Fruit fly (Drosophila melanogaster) whole organism, wandering third instar larva: Measurements from ENCODE around the gene VhaPPA1-1.
A peak's percentile ranks its signal among the peaks of the same experiment; 100 is the strongest.

ENCODE experiments used
- Abd-B ChIP-seq: fragments of >200 bp; optimal IDR thresholded peaks from 2 replicates; lab custom pipeline; 2017; ENCODE audit warnings: missing biosample characterization, missing genetic modification characterization
- CG32264 ChIP-seq: fragments of 200-800 bp; sonication (Bioruptor generic); optimal IDR thresholded peaks from 2 replicates; lab custom pipeline; 2016; ENCODE audit warnings: missing biosample characterization, missing genetic modification characterization
- CG9705 ChIP-seq: fragments of 200-800 bp; sonication (Bioruptor generic); optimal IDR thresholded peaks from 2 replicates; lab custom pipeline; 2018; ENCODE audit warnings: missing biosample characterization, mild to moderate bottlenecking, missing genetic modification characterization
- CrebA ChIP-seq: fragments of 200-800 bp; sonication (Bioruptor generic); optimal IDR thresholded peaks from 2 replicates; lab custom pipeline; 2016; ENCODE audit warnings: missing biosample characterization, mild to moderate bottlenecking, missing genetic modification characterization, borderline replicate concordance
- Dif ChIP-seq: fragments of 200-275, 200-300 bp; sonication (Bioruptor generic); optimal IDR thresholded peaks from 2 replicates; lab custom pipeline; 2018; ENCODE audit warnings: missing biosample characterization, missing genetic modification characterization; ENCODE audit not compliant: partially characterized antibody
- GATAd ChIP-seq: sonication (Bioruptor generic); optimal IDR thresholded peaks from 2 replicates; lab custom pipeline; 2016; ENCODE audit warnings: missing biosample characterization, missing genetic modification characterization
- HLH106 ChIP-seq: fragments of 200-800 bp; optimal IDR thresholded peaks from 3 replicates; lab custom pipeline; 2019; ENCODE audit warnings: missing biosample characterization, mild to moderate bottlenecking, missing genetic modification characterization, moderate library complexity
- Hnf4 ChIP-seq: fragments of 200-800 bp; sonication (Bioruptor generic); optimal IDR thresholded peaks from 2 replicates; lab custom pipeline; 2016; ENCODE audit warnings: missing biosample characterization, mild to moderate bottlenecking, missing genetic modification characterization
- Hr83 ChIP-seq: fragments of 200-300 bp; sonication (Bioruptor generic); optimal IDR thresholded peaks from 2 replicates; lab custom pipeline; 2016; ENCODE audit warnings: missing biosample characterization, mild to moderate bottlenecking, missing genetic modification characterization, moderate library complexity; ENCODE audit not compliant: poor library complexity, severe bottlenecking
- Jra ChIP-seq: sonication (Bioruptor generic); optimal IDR thresholded peaks from 2 replicates; lab custom pipeline; 2016; ENCODE audit warnings: missing biosample characterization, missing genetic modification characterization
- Mio ChIP-seq: sonication (Bioruptor generic); optimal IDR thresholded peaks from 2 replicates; lab custom pipeline; 2016; ENCODE audit warnings: missing biosample characterization, missing genetic modification characterization
- OdsH ChIP-seq: fragments of 200-800 bp; sonication (Bioruptor generic); optimal IDR thresholded peaks from 2 replicates; lab custom pipeline; 2016; ENCODE audit warnings: missing biosample characterization, mild to moderate bottlenecking, missing genetic modification characterization
- Rel ChIP-seq, 2 experiments: fragments of 200-800 bp; sonication (Bioruptor generic) in 1 of 2; optimal IDR thresholded peaks; 2 replicates in 1 of 2; 3 replicates in 1 of 2; lab custom pipeline; 2016 to 2019; ENCODE audit warnings: mild to moderate bottlenecking in 2 of 2, missing biosample characterization in 2 of 2, missing genetic modification characterization in 2 of 2, moderate library complexity in 1 of 2
- Sp1 ChIP-seq: fragments of 200-800 bp; sonication (Bioruptor generic); optimal IDR thresholded peaks from 3 replicates; lab custom pipeline; 2019; ENCODE audit warnings: missing biosample characterization, mild to moderate bottlenecking, missing genetic modification characterization, moderate library complexity
- Vsx2 ChIP-seq: fragments of 200-300, 225-300 bp; sonication (Bioruptor generic); optimal IDR thresholded peaks from 2 replicates; lab custom pipeline; 2018; ENCODE audit warnings: missing biosample characterization, missing genetic modification characterization; ENCODE audit not compliant: partially characterized antibody
- br ChIP-seq: fragments of 200-800 bp; sonication (Bioruptor generic); optimal IDR thresholded peaks from 2 replicates; lab custom pipeline; 2016; ENCODE audit warnings: missing biosample characterization, missing genetic modification characterization
- brk ChIP-seq: fragments of 200-800 bp; sonication (Bioruptor generic); optimal IDR thresholded peaks from 2 replicates; lab custom pipeline; 2016; ENCODE audit warnings: missing biosample characterization, mild to moderate bottlenecking, missing genetic modification characterization
- dl ChIP-seq, 2 experiments: fragments of 175-275, 200-275 bp in 1 of 2; fragments of 200-275 bp in 1 of 2; sonication (Bioruptor generic); optimal IDR thresholded peaks; lab custom pipeline; 2018; ENCODE audit warnings: mild to moderate bottlenecking in 2 of 2, missing biosample characterization in 2 of 2, missing genetic modification characterization in 2 of 2, moderate library complexity in 2 of 2; ENCODE audit not compliant: partially characterized antibody in 2 of 2, insufficient read depth in 1 of 2
- dsf ChIP-seq: sonication (Bioruptor generic); optimal IDR thresholded peaks from 2 replicates; lab custom pipeline; 2016; ENCODE audit warnings: missing biosample characterization, missing genetic modification characterization, borderline replicate concordance
- ey ChIP-seq: fragments of 200-800 bp; sonication (Bioruptor generic); optimal IDR thresholded peaks from 2 replicates; lab custom pipeline; 2016; ENCODE audit warnings: missing biosample characterization, missing genetic modification characterization
- foxo ChIP-seq, 2 experiments: fragments of 200-800 bp; sonication (Bioruptor generic); optimal IDR thresholded peaks; 2 replicates in 1 of 2; 3 replicates in 1 of 2; lab custom pipeline; 2016 to 2017; ENCODE audit warnings: missing biosample characterization in 2 of 2, missing genetic modification characterization in 2 of 2
- fru ChIP-seq: fragments of 200-800 bp; sonication (Bioruptor generic); optimal IDR thresholded peaks from 3 replicates; lab custom pipeline; 2016; ENCODE audit warnings: missing biosample characterization, mild to moderate bottlenecking, missing genetic modification characterization
- h ChIP-seq: fragments of 200-800 bp; sonication (Bioruptor generic); optimal IDR thresholded peaks from 3 replicates; lab custom pipeline; 2016; ENCODE audit warnings: missing biosample characterization, mild to moderate bottlenecking, missing genetic modification characterization
- jim ChIP-seq: fragments of 175-275, 200-325 bp; sonication (Bioruptor generic); optimal IDR thresholded peaks from 2 replicates; lab custom pipeline; 2016; ENCODE audit warnings: missing biosample characterization, mild to moderate bottlenecking, missing genetic modification characterization
- psq ChIP-seq: fragments of 200-800 bp; sonication (Bioruptor generic); optimal IDR thresholded peaks from 3 replicates; lab custom pipeline; 2017; ENCODE audit warnings: missing biosample characterization, mild to moderate bottlenecking, missing genetic modification characterization, moderate library complexity
- rgr ChIP-seq: fragments of 200-800 bp; sonication (Bioruptor generic); optimal IDR thresholded peaks from 3 replicates; lab custom pipeline; 2016; ENCODE audit warnings: missing biosample characterization, mild to moderate bottlenecking, missing genetic modification characterization
- sage ChIP-seq: fragments of 200-800 bp; sonication (Bioruptor generic); optimal IDR thresholded peaks from 2 replicates; lab custom pipeline; 2016; ENCODE audit warnings: missing biosample characterization, mild to moderate bottlenecking, missing genetic modification characterization
- sv ChIP-seq: fragments of 200-800 bp; sonication (Bioruptor generic); optimal IDR thresholded peaks from 3 replicates; lab custom pipeline; 2016; ENCODE audit warnings: missing biosample characterization, missing genetic modification characterization
- tai ChIP-seq: sonication (Bioruptor generic); optimal IDR thresholded peaks from 2 replicates; lab custom pipeline; 2016; ENCODE audit warnings: missing biosample characterization, missing genetic modification characterization
- usp ChIP-seq: fragments of >200 bp; optimal IDR thresholded peaks from 2 replicates; lab custom pipeline; 2017; ENCODE audit warnings: missing biosample characterization, missing genetic modification characterization
- woc ChIP-seq: sonication (Bioruptor generic); optimal IDR thresholded peaks from 2 replicates; lab custom pipeline; 2016; ENCODE audit warnings: missing biosample characterization, mild to moderate bottlenecking, missing genetic modification characterization

The VhaPPA1-1 gene

DNA sequence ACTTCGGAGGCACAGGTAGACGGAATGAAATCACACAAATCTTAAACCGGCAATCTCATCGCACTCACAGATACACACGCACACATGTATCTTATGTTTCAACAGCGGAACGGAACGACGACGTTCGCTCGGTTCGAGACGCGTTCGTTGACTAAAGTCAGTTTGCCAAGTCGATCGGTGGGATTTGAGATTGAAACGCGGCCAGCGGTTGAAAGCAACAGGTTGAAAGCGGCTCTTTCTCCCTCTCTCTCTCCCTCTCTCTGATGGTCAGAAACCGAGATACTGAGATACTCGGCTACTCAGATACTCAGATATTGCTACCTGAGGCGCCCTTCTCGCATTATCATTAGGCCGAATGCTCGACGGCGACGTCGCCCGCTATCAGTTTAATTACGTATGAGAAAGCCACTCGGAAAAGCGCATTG, 50.1 kb downstream of the VhaPPA1-1 start:
- TF ChIP-seq HLH106 (tag; lab: Kevin White, UChicago) (peak; percentile 21), dsf (GFP tag; lab: Kevin White, UChicago) (no peak), Abd-B (no peak), CG32264 (GFP tag; lab: Kevin White, UChicago) (no peak), sage (no peak), sv (GFP tag; lab: Kevin White, UChicago) (no peak), Hnf4 (GFP tag; lab: Kevin White, UChicago) (peak; percentile 56), h (GFP tag; lab: Kevin White, UChicago) (peak; percentile 74), ey (GFP tag; lab: Kevin White, UChicago) (peak; percentile 17), Vsx2 (GFP tag; lab: Kevin White, UChicago) (peak; percentile 87), fru (peak; percentile 68), CrebA (GFP tag; lab: Kevin White, UChicago) (peak; percentile 25), Jra (GFP tag; lab: Kevin White, UChicago) (peak; percentile 35), woc (peak; percentile 9), Dif (GFP tag; lab: Kevin White, UChicago) (peak; percentile 41), usp (no peak), GATAd (GFP tag; lab: Kevin White, UChicago) (no peak), br (GFP tag; lab: Kevin White, UChicago) (peak; percentile 73), rgr (GFP tag; lab: Kevin White, UChicago) (peak; percentile 68), OdsH (GFP tag; lab: Kevin White, UChicago) (peak; percentile 69), Sp1 (GFP tag; lab: Kevin White, UChicago) (peak; percentile 60), Mio (no peak), dl (GFP tag; optimal IDR thresholded peaks at IDR 0.05; lab: Kevin White, UChicago; ENCODE audit: insufficient read depth in 1 of 2, partially characterized antibody in 2 of 2) (peak; percentile 40 to 61), CG9705 (peak; percentile 21), psq (peak; percentile 50), Hr83 (peak; percentile 82), Rel (GFP tag; optimal IDR thresholded peaks at IDR 0.05; lab: Kevin White, UChicago) (peak; percentile 29), Rel (tag; optimal IDR thresholded peaks at IDR 0.05; lab: Kevin White, UChicago) (peak; percentile 45), tai (no peak), jim (peak; percentile 38), foxo (GFP tag; optimal IDR thresholded peaks at IDR 0.05; lab: Kevin White, UChicago) (peak in 1 of 2 experiments; percentile 49), brk (GFP tag; lab: Kevin White, UChicago) (peak; percentile 80)

DNA sequence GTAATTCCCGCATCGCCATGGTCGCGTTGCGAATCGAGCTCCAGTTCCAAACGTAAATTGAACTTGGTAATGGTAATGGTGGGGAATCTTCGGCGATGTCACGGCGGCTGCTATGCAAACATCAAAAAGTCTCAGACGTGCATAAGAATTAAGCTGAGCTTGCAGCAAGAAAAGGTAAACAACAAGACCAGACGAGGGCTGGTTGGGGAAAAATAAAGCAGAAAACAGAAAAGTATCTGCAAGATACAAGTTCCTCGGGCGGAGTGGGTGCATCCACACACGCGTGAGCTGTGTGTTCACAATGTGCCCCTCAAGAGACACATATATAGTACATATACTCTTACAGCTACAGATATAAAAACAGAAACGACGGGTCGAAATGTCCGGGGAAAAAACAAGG, 51.3 kb downstream of the VhaPPA1-1 start:
- TF ChIP-seq br (GFP tag; lab: Kevin White, UChicago): no peak
- TF ChIP-seq dl (GFP tag; optimal IDR thresholded peaks at IDR 0.05; lab: Kevin White, UChicago; ENCODE audit: insufficient read depth in 1 of 2, partially characterized antibody in 2 of 2): peak in 1 of 2 experiments; percentile 8
